Worm (Caenorhabditis elegans): ENCODE data around the gene T07F8.1.

DNA sequence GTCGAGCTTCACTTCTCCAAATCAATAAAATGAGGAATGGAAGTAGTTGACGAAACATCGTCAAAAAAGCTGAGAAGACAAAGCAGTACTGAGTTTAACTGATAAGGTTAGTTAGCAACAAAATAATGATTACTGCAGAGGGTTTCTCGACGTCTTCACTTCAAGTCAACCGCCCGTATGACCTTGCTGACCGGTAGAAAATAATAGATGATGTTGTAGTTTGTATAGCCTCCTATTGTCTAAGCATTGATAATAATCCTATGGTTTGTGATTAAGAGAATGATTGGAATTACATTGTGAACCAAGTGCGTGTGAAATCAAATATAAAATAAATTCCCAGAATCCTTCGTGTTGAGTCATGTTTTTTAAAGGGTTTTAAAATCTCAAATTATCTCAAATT, 51.1 kb downstream of the T07F8.1 start, which contains the start of gene E04F6.6:
- no peak for TF ChIP-seq aly-2 (tag; optimal IDR thresholded peaks at IDR 0.05)
- TF ChIP-seq lin-39 (tag; optimal IDR thresholded peaks at IDR 0.05): no peak
- no peak for TF ChIP-seq nhr-11 (tag; optimal IDR thresholded peaks at IDR 0.05)
- TF ChIP-seq unc-55 (GFP tag; optimal IDR thresholded peaks at IDR 0.05): no peak
- no peak for TF ChIP-seq unc-39 (tag; optimal IDR thresholded peaks at IDR 0.05)
- no peak for TF ChIP-seq mdl-1 (tag; optimal IDR thresholded peaks at IDR 0.05)
- TF ChIP-seq ama-1 (optimal IDR thresholded peaks at IDR 0.05): no peak
- TF ChIP-seq ceh-82 (tag; optimal IDR thresholded peaks at IDR 0.05): no peak
- TF ChIP-seq ztf-4 (tag; optimal IDR thresholded peaks at IDR 0.05): no peak

Data from whole organism, L2 larva.